Worm (Caenorhabditis elegans): ENCODE data around the gene perm-4.

Gene perm-4

DNA sequence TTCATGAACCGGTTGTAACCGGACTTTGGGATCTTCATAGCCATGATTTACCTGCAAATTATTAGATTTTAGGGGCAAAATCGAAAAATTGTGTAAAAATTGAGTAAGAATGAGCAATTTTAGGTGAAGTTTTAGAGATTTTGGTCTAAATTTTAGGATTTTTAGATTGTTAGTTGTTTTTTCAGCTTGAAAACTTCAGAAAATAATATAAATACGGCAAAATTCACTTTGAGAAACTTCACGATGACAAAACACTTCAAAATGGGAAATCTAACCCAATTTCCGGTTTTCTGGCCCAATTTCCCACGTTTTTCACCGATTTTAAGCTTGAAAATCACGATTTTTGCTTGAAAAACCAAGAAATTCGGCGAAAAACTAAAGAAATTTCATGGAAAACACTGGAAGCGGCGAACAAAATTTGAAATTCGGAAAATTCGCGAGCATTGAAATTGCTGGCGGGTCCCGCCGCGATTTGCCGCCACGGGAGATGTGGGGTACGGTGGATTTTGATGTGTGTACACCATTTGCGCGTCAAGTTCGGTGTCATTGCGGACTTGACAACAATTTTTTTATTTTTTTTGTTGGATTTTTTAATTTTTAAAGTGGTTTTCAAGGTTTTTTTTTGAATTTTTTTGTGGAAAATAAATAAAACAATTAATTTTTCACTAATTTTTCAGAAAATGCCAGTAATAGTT is 30.9 kb downstream of the perm-4 start, which contains the start of the genes cct-8 and Y55F3AR.2 (continued):
- TF ChIP-seq skn-1 (tag; optimal IDR thresholded peaks at IDR 0.05) (peak; percentile 92), snpc-4 (tag; optimal IDR thresholded peaks at IDR 0.05) (peak; percentile 84), ceh-82 (tag; optimal IDR thresholded peaks at IDR 0.05) (peak; percentile 89), nhr-25 (tag; optimal IDR thresholded peaks at IDR 0.05) (peak; percentile 91), nhr-23 (tag; optimal IDR thresholded peaks at IDR 0.05) (peak; percentile 98), nhr-237 (tag; optimal IDR thresholded peaks at IDR 0.05) (no peak), eor-1 (tag; optimal IDR thresholded peaks at IDR 0.05) (peak in 1 of 2 experiments; percentile 64), nhr-67 (tag; optimal IDR thresholded peaks at IDR 0.05) (peak; percentile 65), ceh-28 (tag; optimal IDR thresholded peaks at IDR 0.05) (peak; percentile 93)

DNA sequence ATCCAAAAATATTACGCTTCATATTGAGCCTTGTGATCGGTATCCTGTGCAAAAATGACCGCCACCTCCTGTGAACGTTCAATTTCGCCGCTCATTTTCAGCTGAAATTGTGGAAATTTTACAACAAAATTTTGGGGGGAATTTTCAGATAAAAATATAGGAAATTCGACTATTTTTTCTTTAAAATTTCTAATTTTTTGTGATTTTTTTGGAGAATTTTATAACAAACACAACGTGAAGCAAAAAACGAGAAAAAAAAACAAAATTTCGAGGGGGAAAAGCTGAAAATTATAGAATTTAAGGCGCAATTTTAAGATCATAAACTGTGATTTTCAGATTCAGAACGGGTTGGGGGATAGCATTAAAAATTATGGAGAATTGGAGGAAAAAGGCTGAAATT is 38.0 kb downstream of the perm-4 start, which contains the start of gene csn-4:
Gene csn-4, minus strand, starts transcription at position 101 of the 400 bp plus-strand sequence.
- no peak for TF ChIP-seq daf-12 (tag; optimal IDR thresholded peaks at IDR 0.05)
- no peak for TF ChIP-seq mml-1 (tag; optimal IDR thresholded peaks at IDR 0.05)
- no peak for TF ChIP-seq nhr-43 (tag; optimal IDR thresholded peaks at IDR 0.05; ENCODE audit: poor library complexity, severe bottlenecking)
- TF ChIP-seq ceh-16 (tag; optimal IDR thresholded peaks at IDR 0.05), result no peak
- TF ChIP-seq fkh-2 (tag; optimal IDR thresholded peaks at IDR 0.05), result no peak
- no peak for TF ChIP-seq fos-1 (tag; optimal IDR thresholded peaks at IDR 0.05)
- TF ChIP-seq ceh-28 (tag; optimal IDR thresholded peaks at IDR 0.05), result no peak
- no peak for TF ChIP-seq nhr-67 (tag; optimal IDR thresholded peaks at IDR 0.05)
- TF ChIP-seq sea-2 (GFP tag; optimal IDR thresholded peaks at IDR 0.05), result no peak

DNA sequence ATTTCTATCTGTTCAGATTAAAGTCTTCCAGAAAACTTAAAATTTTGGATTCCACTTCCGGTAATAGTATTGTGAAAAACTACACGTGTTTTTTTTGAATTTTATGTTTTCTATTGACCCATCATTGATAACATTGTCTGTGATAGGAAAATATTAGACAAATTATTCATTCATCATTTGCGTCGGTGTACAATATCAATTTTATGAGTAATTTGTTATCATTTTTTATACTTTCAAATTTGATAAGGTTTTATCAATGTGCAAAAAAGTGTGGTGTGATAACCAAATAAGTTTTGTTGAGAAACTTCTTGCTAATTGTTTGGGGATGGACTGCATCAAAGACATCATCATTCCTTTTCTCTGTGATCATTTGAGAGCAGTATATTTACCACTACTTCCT is 49.4 kb downstream of the perm-4 start:
- peak; percentile 71 for TF ChIP-seq pha-4 (tag; optimal IDR thresholded peaks at IDR 0.05)
- peak; percentile 22 for TF ChIP-seq fos-1 (tag; optimal IDR thresholded peaks at IDR 0.05)
- no peak for TF ChIP-seq nhr-28 (tag; optimal IDR thresholded peaks at IDR 0.05)
- TF ChIP-seq elt-2 (tag; optimal IDR thresholded peaks at IDR 0.05), result peak; percentile 85
- TF ChIP-seq ztf-11 (tag; optimal IDR thresholded peaks at IDR 0.05), result no peak
- peak; percentile 73 for TF ChIP-seq pqm-1 (tag; optimal IDR thresholded peaks at IDR 0.05)

DNA sequence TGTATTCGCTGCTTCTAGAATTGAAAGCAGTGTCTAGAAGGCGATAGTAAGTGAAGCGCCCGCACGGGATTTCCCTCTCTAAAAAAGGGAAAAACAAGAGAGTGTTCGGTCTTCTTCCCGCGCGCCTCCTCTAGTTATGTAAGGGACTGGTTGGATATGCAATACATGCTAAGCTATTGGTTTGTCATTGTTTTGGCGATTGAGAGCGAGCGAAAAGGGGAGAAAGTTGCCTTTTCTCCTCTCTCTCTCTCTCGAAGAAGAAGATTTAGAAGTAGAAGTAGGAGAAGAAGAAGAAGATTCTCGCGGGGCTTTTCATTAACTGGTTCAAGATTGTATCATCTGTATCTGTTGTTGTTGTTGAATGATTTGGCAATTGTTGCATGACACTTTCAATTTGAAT is 50.8 kb downstream of the perm-4 start:
- TF ChIP-seq eor-1 (tag; optimal IDR thresholded peaks at IDR 0.05) (no peak), nhr-23 (tag; optimal IDR thresholded peaks at IDR 0.05) (peak; percentile 13), elt-2 (tag; optimal IDR thresholded peaks at IDR 0.05) (no peak), nhr-76 (tag; optimal IDR thresholded peaks at IDR 0.05) (no peak)
